Worm (Caenorhabditis elegans): ENCODE results near the gene pigb-1.

Gene pigb-1

DNA sequence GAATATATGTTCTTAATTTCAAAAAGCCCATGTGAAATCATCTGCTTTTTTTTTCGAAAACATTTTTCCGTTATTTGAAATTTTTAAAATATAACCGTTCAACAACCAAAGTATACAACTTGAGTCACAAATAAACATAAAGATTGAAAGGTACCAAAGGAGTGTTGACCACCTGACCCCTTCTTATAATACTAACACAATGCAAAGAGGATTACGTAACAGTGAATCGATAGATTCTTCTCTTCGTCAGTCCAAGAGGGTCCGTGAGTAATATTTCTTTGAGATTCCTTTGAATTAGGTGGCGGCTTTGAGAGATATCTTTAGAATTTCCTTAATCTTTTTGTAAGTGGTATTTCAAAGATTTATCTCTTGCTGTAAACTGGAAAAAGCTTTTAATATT is 23.3 kb upstream of the pigb-1 start:
- TF ChIP-seq mab-9 (GFP tag; IDR thresholded peaks at IDR 0.05): no peak
- no peak for TF ChIP-seq ceh-90 (tag; optimal IDR thresholded peaks at IDR 0.05)
- no peak for TF ChIP-seq mef-2 (tag; optimal IDR thresholded peaks at IDR 0.05)
- TF ChIP-seq fkh-8 (tag; optimal IDR thresholded peaks at IDR 0.05): no peak
- no peak for TF ChIP-seq fos-1 (tag; optimal IDR thresholded peaks at IDR 0.05)
- no peak for TF ChIP-seq nhr-237 (tag; optimal IDR thresholded peaks at IDR 0.05)
- no peak for TF ChIP-seq Y116A8C.19 (tag; optimal IDR thresholded peaks at IDR 0.05; ENCODE audit: borderline replicate concordance)
- no peak for TF ChIP-seq isw-1 (GFP tag; IDR thresholded peaks at IDR 0.05)
- no peak for TF ChIP-seq F16B12.6 (tag; optimal IDR thresholded peaks at IDR 0.05)
- no peak for TF ChIP-seq tbx-2 (tag; optimal IDR thresholded peaks at IDR 0.05)
- TF ChIP-seq C34B4.2 (tag; optimal IDR thresholded peaks at IDR 0.05): no peak
- no peak for TF ChIP-seq hpl-2 (GFP tag; optimal IDR thresholded peaks at IDR 0.05)
- no peak for TF ChIP-seq lir-3 (tag; optimal IDR thresholded peaks at IDR 0.05; ENCODE audit: poor library complexity)
- TF ChIP-seq C16A3.4 (tag; optimal IDR thresholded peaks at IDR 0.05): no peak
- TF ChIP-seq ceh-63 (GFP tag; optimal IDR thresholded peaks at IDR 0.05): no peak
- no peak for TF ChIP-seq mep-1 (tag; optimal IDR thresholded peaks at IDR 0.05)
- no peak for TF ChIP-seq lin-15B (tag; optimal IDR thresholded peaks at IDR 0.05)
- TF ChIP-seq lin-14 (GFP tag; optimal IDR thresholded peaks at IDR 0.05): no peak

DNA sequence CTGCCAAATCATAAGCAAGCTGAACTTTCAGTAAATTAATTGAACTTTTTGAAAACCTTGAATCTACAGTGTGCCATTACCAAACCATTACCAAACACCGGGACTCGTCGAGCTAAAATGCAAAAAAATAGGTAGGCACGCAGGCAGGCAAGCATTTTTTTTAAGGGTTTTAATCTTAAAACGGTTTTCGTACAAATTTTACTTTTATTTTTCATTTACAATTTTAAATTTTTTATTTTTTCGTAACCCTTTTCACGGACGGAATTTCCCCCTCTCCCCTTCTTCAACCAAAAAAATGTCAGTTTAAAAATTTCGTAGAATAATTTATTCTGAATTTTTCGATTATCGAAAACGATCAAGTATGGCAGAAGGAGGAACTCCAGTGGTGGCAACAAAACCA is 21.5 kb upstream of the pigb-1 start, which contains the start of gene F59A6.2:
Gene F59A6.2 (plus strand): TSS at position 301 of the 400 bp plus-strand sequence.
- no peak for TF ChIP-seq snpc-4 (tag; optimal IDR thresholded peaks at IDR 0.05)
- TF ChIP-seq nhr-47 (tag; optimal IDR thresholded peaks at IDR 0.05): no peak
- no peak for TF ChIP-seq fkh-10 (GFP tag; optimal IDR thresholded peaks at IDR 0.05)
- TF ChIP-seq tlp-1 (tag; optimal IDR thresholded peaks at IDR 0.05): no peak
- TF ChIP-seq nhr-90 (tag; optimal IDR thresholded peaks at IDR 0.05; ENCODE audit: poor library complexity): no peak
- no peak for TF ChIP-seq nhr-77 (tag; optimal IDR thresholded peaks at IDR 0.05)
- TF ChIP-seq nhr-11 (tag; optimal IDR thresholded peaks at IDR 0.05): no peak
- no peak for TF ChIP-seq ces-1 (GFP tag; optimal IDR thresholded peaks at IDR 0.05)
- no peak for TF ChIP-seq F16B12.6 (tag; optimal IDR thresholded peaks at IDR 0.05)
- TF ChIP-seq nhr-76 (tag; optimal IDR thresholded peaks at IDR 0.05): no peak
- TF ChIP-seq swsn-7 (tag; optimal IDR thresholded peaks at IDR 0.05): no peak
- TF ChIP-seq ama-1 (optimal IDR thresholded peaks at IDR 0.05): no peak

DNA sequence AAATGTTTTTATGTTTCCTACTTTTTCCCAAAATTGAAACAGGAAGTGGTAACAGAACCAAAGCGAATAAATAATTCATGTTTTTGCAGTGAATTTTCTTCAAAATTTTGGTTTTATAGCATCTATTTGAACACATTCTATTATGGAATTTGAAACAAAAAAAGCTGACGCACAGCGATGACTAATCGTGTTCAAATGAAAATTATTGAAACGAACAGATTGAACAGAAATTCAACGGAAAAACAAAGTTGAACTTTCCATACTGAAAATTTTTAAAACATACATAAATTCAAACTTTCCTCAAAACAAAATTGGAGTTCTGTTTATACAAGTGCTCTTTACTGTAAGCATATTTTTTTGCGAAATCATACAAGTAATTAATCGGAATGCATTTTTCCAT is 19.1 kb upstream of the pigb-1 start, which contains the start of gene F59A6.12:
Gene F59A6.12 (minus strand): TSS at position 101 of the 400 bp plus-strand sequence.
- TF ChIP-seq dpl-1 (GFP tag; optimal IDR thresholded peaks at IDR 0.05) (no peak), C04F5.9 (tag; optimal IDR thresholded peaks at IDR 0.05) (no peak), C16A3.4 (tag; optimal IDR thresholded peaks at IDR 0.05) (no peak), hpl-2 (GFP tag; optimal IDR thresholded peaks at IDR 0.05) (no peak), mdl-1 (tag; optimal IDR thresholded peaks at IDR 0.05) (no peak), tbx-2 (tag; optimal IDR thresholded peaks at IDR 0.05) (no peak), fkh-4 (tag; optimal IDR thresholded peaks at IDR 0.05; ENCODE audit: borderline replicate concordance) (no peak), Y116A8C.19 (tag; optimal IDR thresholded peaks at IDR 0.05; ENCODE audit: borderline replicate concordance) (no peak), lin-39 (tag; optimal IDR thresholded peaks at IDR 0.05) (no peak)

DNA sequence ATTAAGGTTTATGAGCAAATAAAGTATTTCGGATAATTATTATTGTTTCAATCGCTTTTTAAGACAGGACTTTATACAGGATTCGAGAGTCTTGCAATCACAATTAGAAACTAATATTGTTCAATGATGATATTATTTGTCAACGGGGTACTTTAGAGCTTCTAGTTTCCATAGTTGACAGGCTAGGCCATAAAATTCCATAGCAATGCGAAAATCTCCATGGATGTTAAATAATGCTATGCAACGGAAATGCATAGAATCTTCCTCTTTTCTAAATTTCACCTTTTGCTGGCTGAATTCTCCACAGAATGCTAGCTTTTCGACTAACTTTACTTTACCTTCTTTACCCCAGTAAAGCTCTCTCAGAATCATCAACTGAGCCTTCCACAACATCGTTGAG is 15.2 kb upstream of the pigb-1 start, which contains the start of gene F59A6.3:
Gene F59A6.3 (plus strand): TSS at position 301 of the 400 bp plus-strand sequence.
- TF ChIP-seq hlh-17 (GFP tag; optimal IDR thresholded peaks at IDR 0.05; ENCODE audit: borderline replicate concordance) (no peak), C16A3.4 (tag; optimal IDR thresholded peaks at IDR 0.05) (no peak), pax-3 (tag; optimal IDR thresholded peaks at IDR 0.05) (no peak), nhr-76 (tag; optimal IDR thresholded peaks at IDR 0.05) (no peak), ceh-63 (GFP tag; optimal IDR thresholded peaks at IDR 0.05) (no peak), mep-1 (tag; optimal IDR thresholded peaks at IDR 0.05) (no peak), egl-13 (tag; optimal IDR thresholded peaks at IDR 0.05) (no peak), fkh-10 (GFP tag; optimal IDR thresholded peaks at IDR 0.05) (no peak), dpl-1 (GFP tag; optimal IDR thresholded peaks at IDR 0.05) (no peak), nhr-71 (tag; optimal IDR thresholded peaks at IDR 0.05) (no peak), ces-1 (GFP tag; optimal IDR thresholded peaks at IDR 0.05) (no peak), vab-15 (tag; optimal IDR thresholded peaks at IDR 0.05) (no peak), unc-62 (GFP tag; optimal IDR thresholded peaks at IDR 0.05) (no peak), sptf-1 (tag; optimal IDR thresholded peaks at IDR 0.05) (no peak), lin-35 (GFP tag; optimal IDR thresholded peaks at IDR 0.05) (no peak), nhr-28 (tag; optimal IDR thresholded peaks at IDR 0.05) (no peak), nhr-11 (tag; optimal IDR thresholded peaks at IDR 0.05) (no peak)

All from whole organism, L1 larva.